Worm (Caenorhabditis elegans): ENCODE results near the gene ssp-32.

DNA sequence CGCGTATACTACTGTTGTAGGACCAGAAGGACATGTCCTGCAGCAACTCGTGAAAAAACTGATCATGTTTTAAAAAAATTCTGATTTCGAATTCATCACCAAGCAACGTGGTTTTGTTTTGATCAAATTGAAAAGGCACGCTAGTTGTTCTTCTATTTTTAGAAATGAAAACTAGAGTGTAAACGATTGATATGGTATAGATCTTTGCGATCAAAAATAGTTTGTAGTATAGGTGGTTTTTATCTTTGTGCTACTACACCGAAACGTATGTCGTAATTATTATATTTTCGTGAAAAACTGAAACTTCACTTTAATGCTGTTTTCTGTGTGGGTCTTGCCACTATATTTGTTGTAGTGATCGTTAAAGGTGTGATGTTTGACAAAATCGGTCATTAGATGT lies 28.3 kb upstream of the ssp-32 start:
- no peak for TF ChIP-seq lir-3 (tag; optimal IDR thresholded peaks at IDR 0.05; ENCODE audit: poor library complexity)
- TF ChIP-seq aly-2 (tag; optimal IDR thresholded peaks at IDR 0.05) = no peak
- no peak for TF ChIP-seq ceh-8 (GFP tag; optimal IDR thresholded peaks at IDR 0.05)
- no peak for TF ChIP-seq aha-1 (tag; optimal IDR thresholded peaks at IDR 0.05)

Measured in whole organism, L1 larva.